Worm (Caenorhabditis elegans) whole organism, L1 larva: ENCODE results near the gene lron-3.

Experiments used
- C16A3.4 ChIP-seq: fragments of 150-350 bp; optimal IDR thresholded peaks from 2 replicates; lab custom pipeline; 2014; ENCODE audit warnings: missing biosample characterization, missing genetic modification characterization
- C34B4.2 ChIP-seq: sonication (generic microtip); optimal IDR thresholded peaks from 2 replicates; lab custom pipeline; 2017; ENCODE audit warnings: mild to moderate bottlenecking, missing genetic modification characterization, missing compliant biosample characterization
- aly-2 ChIP-seq: fragments of 150-350 bp; optimal IDR thresholded peaks from 2 replicates; lab custom pipeline; 2014; ENCODE audit warnings: missing biosample characterization, missing genetic modification characterization
- ama-1 ChIP-seq: fragments of 150-350 bp; optimal IDR thresholded peaks from 2 replicates; lab custom pipeline; 2014
- blmp-1 ChIP-seq: fragments of 150-350 bp; optimal IDR thresholded peaks from 2 replicates; lab custom pipeline; 2014; ENCODE audit warnings: missing biosample characterization, missing genetic modification characterization
- ceh-82 ChIP-seq, 3 experiments: fragments of 150-350 bp in 1 of 3; sonication (generic microtip) in 2 of 3; optimal IDR thresholded peaks; 2 replicates each; lab custom pipeline; 2014 to 2017; ENCODE audit warnings: missing biosample characterization in 3 of 3, missing genetic modification characterization in 3 of 3
- ceh-88 ChIP-seq: fragments of 200-800 bp; sonication (Bioruptor generic); IDR thresholded peaks from 2 replicates; pipeline ENCODE4 v1.3.6; 2022; ENCODE audit warnings: missing genetic modification characterization, missing compliant biosample characterization
- dpl-1 ChIP-seq, 3 experiments: fragments of 150-350 bp in 2 of 3; sonication (generic microtip) in 1 of 3; optimal IDR thresholded peaks; 2 replicates each; lab custom pipeline; 2014 to 2017; ENCODE audit warnings: missing biosample characterization in 3 of 3, missing genetic modification characterization in 3 of 3, missing genetic modification reagents in 3 of 3
- efl-1 ChIP-seq, 4 experiments: fragments of 150-350 bp; optimal IDR thresholded peaks in 3 of 4; peaks in 1 of 4; 1 replicate in 1 of 4; 2 replicates in 3 of 4; lab custom pipeline; 2014; ENCODE audit warnings: missing biosample characterization in 2 of 4, missing genetic modification characterization in 2 of 4, missing genetic modification reagents in 2 of 4
- elt-3 ChIP-seq, 6 experiments: fragments of 150-350 bp in 1 of 6; sonication (generic microtip); optimal IDR thresholded peaks; 2 replicates each; lab custom pipeline; 2017 to 2018; ENCODE audit warnings: missing biosample characterization in 6 of 6, missing genetic modification characterization in 6 of 6, inconsistent platforms in 1 of 6
- fkh-8 ChIP-seq: sonication (generic microtip); optimal IDR thresholded peaks from 2 replicates; lab custom pipeline; 2016; ENCODE audit warnings: mild to moderate bottlenecking, missing genetic modification characterization, missing compliant biosample characterization
- hlh-17 ChIP-seq: fragments of 200-800 bp; sonication (Bioruptor generic); optimal IDR thresholded peaks from 2 replicates; lab custom pipeline; 2018; ENCODE audit warnings: missing genetic modification characterization, mild to moderate bottlenecking, missing compliant biosample characterization, moderate library complexity, borderline replicate concordance
- lin-14 ChIP-seq: fragments of 200-800 bp; sonication (Bioruptor generic); optimal IDR thresholded peaks from 2 replicates; lab custom pipeline; 2018; ENCODE audit warnings: mild to moderate bottlenecking, missing genetic modification characterization, moderate library complexity, missing compliant biosample characterization
- lin-35 ChIP-seq, 2 experiments: fragments of 150-350 bp; optimal IDR thresholded peaks; 2 replicates each; lab custom pipeline; 2014; ENCODE audit warnings: missing biosample characterization in 2 of 2, missing genetic modification characterization in 2 of 2, missing genetic modification reagents in 2 of 2
- lsy-2 ChIP-seq, 2 experiments: fragments of 150-350 bp; optimal IDR thresholded peaks; 2 replicates each; lab custom pipeline; 2014; ENCODE audit warnings: missing biosample characterization in 2 of 2, missing genetic modification characterization in 2 of 2
- nhr-20 ChIP-seq: sonication (generic microtip); optimal IDR thresholded peaks from 2 replicates; lab custom pipeline; 2016; ENCODE audit warnings: mild to moderate bottlenecking, missing genetic modification characterization, missing compliant biosample characterization
- nhr-47 ChIP-seq: sonication (generic microtip); optimal IDR thresholded peaks from 2 replicates; lab custom pipeline; 2016; ENCODE audit warnings: mild to moderate bottlenecking, missing genetic modification characterization, moderate library complexity, missing compliant biosample characterization
- nhr-71 ChIP-seq: sonication (generic microtip); optimal IDR thresholded peaks from 2 replicates; lab custom pipeline; 2016; ENCODE audit warnings: mild to moderate bottlenecking, missing genetic modification characterization, moderate library complexity, missing compliant biosample characterization
- nhr-76 ChIP-seq: sonication (generic microtip); optimal IDR thresholded peaks from 2 replicates; lab custom pipeline; 2017; ENCODE audit warnings: missing biosample characterization, missing genetic modification characterization
- nhr-85 ChIP-seq: sonication (generic microtip); peaks from one replicate; lab custom pipeline; 2016; ENCODE audit warnings: missing genetic modification characterization, inconsistent platforms, missing compliant biosample characterization
- nhr-90 ChIP-seq: sonication (generic microtip); optimal IDR thresholded peaks from 2 replicates; lab custom pipeline; 2016; ENCODE audit warnings: mild to moderate bottlenecking, missing genetic modification characterization, missing compliant biosample characterization; ENCODE audit not compliant: poor library complexity
- pqm-1 ChIP-seq: sonication (generic microtip); optimal IDR thresholded peaks from 3 replicates; lab custom pipeline; 2017; ENCODE audit warnings: missing biosample characterization, missing genetic modification characterization
- rnt-1 ChIP-seq: sonication (generic microtip); optimal IDR thresholded peaks from 2 replicates; lab custom pipeline; 2016; ENCODE audit warnings: mild to moderate bottlenecking, missing genetic modification characterization, moderate library complexity, missing compliant biosample characterization
- snpc-4 ChIP-seq: fragments of 150-350 bp; optimal IDR thresholded peaks from 2 replicates; lab custom pipeline; 2014; ENCODE audit warnings: missing biosample characterization, missing genetic modification characterization
- snu-23 ChIP-seq: sonication (generic microtip); optimal IDR thresholded peaks from 2 replicates; lab custom pipeline; 2016; ENCODE audit warnings: missing genetic modification characterization, missing compliant biosample characterization
- sox-4 ChIP-seq: sonication (generic microtip); optimal IDR thresholded peaks from 2 replicates; lab custom pipeline; 2016; ENCODE audit warnings: missing genetic modification characterization, missing compliant biosample characterization
- swsn-7 ChIP-seq: sonication (generic microtip); optimal IDR thresholded peaks from 2 replicates; lab custom pipeline; 2016; ENCODE audit warnings: missing genetic modification characterization, missing compliant biosample characterization
- tlp-1 ChIP-seq: fragments of 150-350 bp; optimal IDR thresholded peaks from 2 replicates; lab custom pipeline; 2014; ENCODE audit warnings: missing biosample characterization, missing genetic modification characterization
- vab-15 ChIP-seq: sonication (generic microtip); optimal IDR thresholded peaks from 2 replicates; lab custom pipeline; 2017; ENCODE audit warnings: missing genotype, mild to moderate bottlenecking, missing genetic modification characterization, missing compliant biosample characterization
- xbp-1 ChIP-seq: sonication (generic microtip); optimal IDR thresholded peaks from 2 replicates; lab custom pipeline; 2016; ENCODE audit warnings: missing genetic modification characterization, missing compliant biosample characterization
- zag-1 ChIP-seq: fragments of 150-350 bp; optimal IDR thresholded peaks from 2 replicates; lab custom pipeline; 2014; ENCODE audit warnings: missing biosample characterization, missing genetic modification characterization
- ztf-11 ChIP-seq, 2 experiments: sonication (generic microtip); optimal IDR thresholded peaks; 2 replicates each; lab custom pipeline; 2016 to 2017; ENCODE audit warnings: missing genetic modification characterization in 2 of 2, missing biosample characterization in 1 of 2, missing compliant biosample characterization in 1 of 2
- ztf-4 ChIP-seq: fragments of 150-350 bp; optimal IDR thresholded peaks from 2 replicates; lab custom pipeline; 2014; ENCODE audit warnings: missing biosample characterization, missing genetic modification characterization

The lron-3 gene

DNA sequence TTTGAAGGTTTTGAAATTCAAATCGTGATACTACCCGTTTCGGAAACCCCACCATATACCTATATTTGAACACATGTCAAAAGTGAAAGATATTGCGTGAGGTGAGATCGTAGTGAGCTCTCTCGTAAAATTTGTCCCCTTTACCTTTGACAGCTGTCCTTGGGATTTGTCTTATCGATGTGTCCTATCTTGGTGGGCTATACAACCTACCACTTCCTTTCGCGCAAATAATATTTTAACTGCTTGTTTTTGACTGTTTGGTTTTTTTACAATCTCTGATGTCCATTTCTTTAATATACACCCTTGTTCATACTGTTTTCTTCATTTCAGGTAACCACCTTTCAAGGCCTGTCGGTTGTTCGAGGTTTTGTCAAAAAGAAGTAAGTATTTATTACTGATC is 48.1 kb downstream of the lron-3 start, which contains the start of gene eat-20:
eat-20 (plus strand) TSS at position 331 of the 400 bp plus-strand sequence.
- TF ChIP-seq hlh-17 (GFP tag; lab: Kevin White, UChicago) (no peak), ztf-4 (tag; lab: Kevin White, UChicago) (no peak), nhr-85 (peak; percentile 73), fkh-8 (tag; lab: Kevin White, UChicago) (no peak), lin-35 (GFP tag; optimal IDR thresholded peaks at IDR 0.05; lab: Kevin White, UChicago) (no peak), sox-4 (tag; lab: Kevin White, UChicago) (no peak), tlp-1 (tag; lab: Kevin White, UChicago) (no peak), lsy-2 (tag; optimal IDR thresholded peaks at IDR 0.05; lab: Kevin White, UChicago) (no peak), pqm-1 (tag; lab: Kevin White, UChicago) (no peak), C34B4.2 (tag; lab: Kevin White, UChicago) (no peak), zag-1 (tag; lab: Kevin White, UChicago) (no peak), lin-14 (GFP tag; lab: Kevin White, UChicago) (peak; percentile 47), aly-2 (tag; lab: Kevin White, UChicago) (no peak), elt-3 (tag; optimal IDR thresholded peaks at IDR 0.05; lab: Kevin White, UChicago) (peak in 1 of 6 experiments; percentile 46), xbp-1 (no peak), nhr-90 (no peak), nhr-76 (tag; lab: Kevin White, UChicago) (no peak), ztf-11 (tag; optimal IDR thresholded peaks at IDR 0.05; lab: Kevin White, UChicago) (no peak)

DNA sequence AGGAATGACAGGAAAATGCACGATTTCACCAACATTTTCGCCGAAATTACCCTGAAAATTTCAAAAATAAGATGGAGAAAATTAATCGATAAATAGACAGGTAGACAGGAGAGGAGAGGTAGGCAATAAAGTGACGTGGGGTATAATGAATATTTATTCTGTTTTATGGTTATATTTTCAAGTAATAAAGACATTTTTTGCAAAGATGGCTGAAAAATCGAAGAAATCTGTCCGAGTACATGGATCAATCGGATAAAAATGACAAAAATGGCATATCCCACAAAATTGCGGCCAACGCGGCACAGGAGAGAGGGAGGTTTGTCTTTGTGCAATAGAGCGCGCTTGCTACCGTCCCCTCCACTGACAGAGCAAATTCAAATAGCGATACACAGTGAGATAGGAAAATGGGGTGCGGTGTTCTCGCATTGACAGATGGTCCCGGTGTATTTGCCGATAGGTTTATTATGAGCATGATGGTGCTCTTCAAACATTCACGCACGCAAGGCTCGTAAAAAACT is 49.9 kb downstream of the lron-3 start, which contains the start of gene zipt-7.2:
zipt-7.2 (minus strand) TSS at position 51 of the 518 bp plus-strand sequence.
- peak; percentile 9 for TF ChIP-seq xbp-1
- peak; percentile 43 for TF ChIP-seq nhr-71 (tag; lab: Kevin White, UChicago)
- TF ChIP-seq swsn-7 = peak; percentile 5
- TF ChIP-seq nhr-85 = no peak
- TF ChIP-seq lin-35 (GFP tag; optimal IDR thresholded peaks at IDR 0.05; lab: Kevin White, UChicago) = peak; percentile 27 to 31
- TF ChIP-seq ama-1 (lab: Kevin White, UChicago) = no peak
- TF ChIP-seq C34B4.2 (tag; lab: Kevin White, UChicago) = no peak
- peak; percentile 1 to 6 for TF ChIP-seq efl-1 (optimal IDR thresholded peaks at IDR 0.05; lab: Kevin White, UChicago)
- peak in 1 of 2 experiments; percentile 95 for TF ChIP-seq efl-1 (GFP tag; optimal IDR thresholded peaks at IDR 0.05 in 1 of 2; lab: Kevin White, UChicago)
- peak in 2 of 3 experiments; percentile 14 to 16 for TF ChIP-seq dpl-1 (GFP tag; optimal IDR thresholded peaks at IDR 0.05; lab: Kevin White, UChicago)
- TF ChIP-seq nhr-20 (tag; lab: Kevin White, UChicago) = peak; percentile 25
- peak; percentile 23 for TF ChIP-seq nhr-47 (tag; lab: Kevin White, UChicago)
- peak; percentile 39 for TF ChIP-seq rnt-1 (tag; lab: Kevin White, UChicago)
- TF ChIP-seq snu-23 (GFP tag; lab: Kevin White, UChicago) = peak; percentile 25
- peak in 1 of 3 experiments; percentile 26 for TF ChIP-seq ceh-82 (tag; optimal IDR thresholded peaks at IDR 0.05; lab: Kevin White, UChicago)
- no peak for TF ChIP-seq ceh-88 (GFP tag; lab: Robert Waterston, UW)
- TF ChIP-seq blmp-1 (tag; lab: Kevin White, UChicago) = peak; percentile 12
- peak; percentile 18 for TF ChIP-seq C16A3.4 (tag; lab: Kevin White, UChicago)
- TF ChIP-seq lsy-2 (tag; optimal IDR thresholded peaks at IDR 0.05; lab: Kevin White, UChicago) = peak in 1 of 2 experiments; percentile 16
- TF ChIP-seq lin-14 (GFP tag; lab: Kevin White, UChicago) = peak; percentile 27
- no peak for TF ChIP-seq tlp-1 (tag; lab: Kevin White, UChicago)
- TF ChIP-seq, all 84 proteins: peak for 15

DNA sequence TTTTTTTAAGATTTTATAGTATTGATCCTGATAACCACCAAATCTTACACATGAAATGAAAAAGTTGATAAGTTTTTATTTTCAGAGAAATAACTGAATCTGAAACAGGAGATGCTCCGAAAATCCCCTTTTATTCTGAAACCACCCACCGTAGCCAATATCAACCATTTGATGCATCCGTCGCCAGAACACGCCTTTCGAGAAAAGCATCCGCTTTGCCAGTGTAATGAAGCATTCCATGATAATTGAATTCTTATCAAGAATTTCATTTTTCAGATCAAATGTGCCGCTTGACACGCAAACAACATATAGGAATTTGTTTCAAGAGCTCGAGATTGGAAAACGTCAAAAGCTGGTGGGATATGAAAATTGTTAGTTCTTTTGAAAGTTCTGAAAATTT is 53.0 kb downstream of the lron-3 start, which contains the start of gene tbh-1:
tbh-1 (minus strand) TSS at position 101 of the 400 bp plus-strand sequence.
- no peak for TF ChIP-seq xbp-1

DNA sequence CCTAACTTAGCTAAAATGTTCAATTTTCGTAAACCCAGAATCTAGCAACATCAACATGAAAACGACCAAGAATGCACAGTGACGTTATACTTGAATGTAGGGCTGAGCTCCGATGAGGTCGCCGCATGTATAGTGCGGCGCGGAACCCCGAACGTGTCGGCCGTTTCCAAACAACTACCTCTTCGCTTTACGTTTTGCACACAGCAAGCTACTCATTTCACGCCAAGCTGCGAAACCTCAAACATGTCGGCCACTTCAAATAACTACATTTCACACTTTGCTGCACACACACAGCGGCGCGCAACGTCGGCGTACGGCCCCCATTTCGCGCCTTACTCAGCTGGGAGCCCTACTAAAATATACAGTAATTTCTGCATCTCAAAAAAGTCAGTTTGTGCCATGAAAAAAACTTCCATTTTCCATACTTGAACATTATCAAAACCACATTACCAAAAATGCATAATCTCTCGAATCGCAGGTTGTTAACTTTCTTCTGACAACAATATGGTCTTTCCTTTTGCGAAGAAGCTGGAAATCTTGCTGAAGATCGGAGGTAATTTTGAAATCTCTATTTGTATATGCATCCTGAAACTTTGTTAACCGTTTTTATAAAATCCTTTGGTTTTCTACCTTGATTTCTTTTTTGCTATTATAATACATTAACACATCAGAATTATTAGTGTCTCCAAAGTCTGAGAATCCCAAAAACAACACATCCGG is 55.1 kb downstream of the lron-3 start, which contains the start of gene H13N06.7:
H13N06.7 (plus strand) TSS at position 670 of the 720 bp plus-strand sequence.
- peak; percentile 1 for TF ChIP-seq snpc-4 (tag; lab: Kevin White, UChicago)
- no peak for TF ChIP-seq vab-15 (tag; lab: Kevin White, UChicago)
